Fruit fly (Drosophila melanogaster): ENCODE measurements around the gene shd.

DNA sequence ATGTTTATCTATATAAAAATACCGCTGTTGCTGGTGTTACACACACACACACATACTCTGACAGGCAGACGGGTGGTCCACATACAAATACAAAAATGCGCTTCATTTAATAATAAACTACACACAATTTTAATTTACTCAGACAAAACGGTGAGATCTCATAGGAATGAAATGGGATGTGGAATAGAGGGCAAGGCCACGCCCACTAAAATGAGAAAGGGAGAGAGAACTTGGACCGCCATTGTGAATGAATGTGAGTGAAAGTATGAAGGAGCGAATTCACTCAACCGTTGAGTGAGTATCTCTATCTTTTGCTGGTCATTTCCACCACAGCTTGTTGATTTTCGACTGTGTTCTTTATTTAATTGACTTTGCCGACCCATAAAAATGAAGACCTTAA, 13.7 kb upstream of the shd start:
- TF ChIP-seq Snoo (tag; optimal IDR thresholded peaks at IDR 0.05) (no peak), CG32121 (GFP tag; IDR thresholded peaks at IDR 0.05) (no peak), CG4496 (GFP tag; IDR thresholded peaks at IDR 0.05) (no peak), gl (tag; optimal IDR thresholded peaks at IDR 0.05) (no peak), CG17806 (tag; optimal IDR thresholded peaks at IDR 0.05) (no peak), Pif1B (GFP tag; optimal IDR thresholded peaks at IDR 0.05) (no peak)
